Fruit fly (Drosophila melanogaster) S2 (cell line): ENCODE results near the gene CG13458.

Experiments used
- CG8478 ChIP-seq: fragments of >200 bp; optimal IDR thresholded peaks from 2 replicates; lab custom pipeline; 2018
- CTCF ChIP-seq, 2 experiments: fragments of >200 bp; optimal IDR thresholded peaks; 2 replicates each; lab custom pipeline; 2018

DNA sequence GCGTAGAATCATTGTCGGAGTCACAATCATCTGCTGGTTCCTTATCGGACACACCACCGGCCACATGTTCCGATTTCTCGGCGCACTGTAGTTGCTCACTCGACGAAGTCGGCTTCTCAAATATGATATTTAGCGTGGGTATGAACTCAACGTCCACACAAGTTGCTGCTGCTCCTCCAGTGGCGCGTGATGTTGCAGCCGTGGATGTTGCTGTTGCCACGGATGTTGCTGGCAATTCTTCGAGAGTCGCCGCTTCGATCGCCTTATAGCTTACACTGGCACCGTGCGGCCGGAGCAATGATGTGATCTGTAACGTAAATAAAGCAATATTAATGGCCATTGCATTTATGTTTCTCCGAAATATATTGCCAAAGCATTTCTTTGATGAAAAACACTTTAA is 29.1 kb upstream of the CG13458 start:
- TF ChIP-seq CTCF (optimal IDR thresholded peaks at IDR 0.05; lab: Kevin White, UChicago): no peak
- TF ChIP-seq CG8478 (lab: Kevin White, UChicago): no peak
